Fruit fly (Drosophila melanogaster) whole organism, embryonic: Measurements from ENCODE around the gene Pisd.

Source experiments
- B-H2 ChIP-seq: fragments of 200-800 bp; sonication (Bioruptor generic); optimal IDR thresholded peaks from 2 replicates; lab custom pipeline; 2018; ENCODE audit warnings: missing biosample characterization, mild to moderate bottlenecking, missing genetic modification characterization
- CG10274 ChIP-seq: fragments of 200-800 bp; sonication (Bioruptor generic); optimal IDR thresholded peaks from 3 replicates; lab custom pipeline; 2017; ENCODE audit warnings: missing biosample characterization, mild to moderate bottlenecking, missing genetic modification characterization
- CG10543 ChIP-seq: fragments of 200-800 bp; sonication (Bioruptor generic); optimal IDR thresholded peaks from 3 replicates; lab custom pipeline; 2017; ENCODE audit warnings: missing biosample characterization, mild to moderate bottlenecking, missing genetic modification characterization, moderate library complexity
- CG11093 ChIP-seq: fragments of 200-800 bp; sonication (Bioruptor generic); IDR thresholded peaks from 3 replicates; pipeline ENCODE4 v1.3.6; 2022; ENCODE audit warnings: missing biosample characterization, missing genetic modification characterization
- CG11398 ChIP-seq: fragments of 200-800 bp; sonication (Bioruptor generic); optimal IDR thresholded peaks from 2 replicates; lab custom pipeline; 2016; ENCODE audit warnings: missing biosample characterization, missing genetic modification characterization
- CG11560 ChIP-seq: fragments of 200-800 bp; sonication (Bioruptor generic); IDR thresholded peaks from 3 replicates; pipeline ENCODE4 v1.3.6; 2022; ENCODE audit warnings: missing biosample characterization, missing genetic modification characterization
- CG17359 ChIP-seq: fragments of 200-800 bp; sonication (Bioruptor generic); optimal IDR thresholded peaks from 3 replicates; lab custom pipeline; 2018; ENCODE audit warnings: missing biosample characterization, mild to moderate bottlenecking, missing genetic modification characterization, moderate library complexity
- CG17829 ChIP-seq: fragments of 200-800 bp; optimal IDR thresholded peaks from 2 replicates; lab custom pipeline; 2019; ENCODE audit warnings: missing biosample characterization, mild to moderate bottlenecking, missing genetic modification characterization, moderate library complexity
- CG18011 ChIP-seq: fragments of 200-800 bp; sonication (Bioruptor generic); optimal IDR thresholded peaks from 2 replicates; lab custom pipeline; 2017; ENCODE audit warnings: missing biosample characterization, missing genetic modification characterization, mild to moderate bottlenecking, moderate library complexity, missing genotype
- CG1832 ChIP-seq: fragments of 200-800 bp; sonication (Bioruptor generic); optimal IDR thresholded peaks from 2 replicates; lab custom pipeline; 2017; ENCODE audit warnings: missing biosample characterization, mild to moderate bottlenecking, missing genetic modification characterization, inconsistent platforms
- CG30431 ChIP-seq: fragments of 200-800 bp; sonication (Bioruptor generic); optimal IDR thresholded peaks from 2 replicates; lab custom pipeline; 2017; ENCODE audit warnings: missing biosample characterization, missing genetic modification characterization
- CG3065 ChIP-seq: fragments of 200-800 bp; sonication (Bioruptor generic); optimal IDR thresholded peaks from 2 replicates; lab custom pipeline; 2016; ENCODE audit warnings: missing biosample characterization, missing genetic modification characterization
- CG3281 ChIP-seq: fragments of 200-800 bp; sonication (Bioruptor generic); optimal IDR thresholded peaks from 3 replicates; lab custom pipeline; 2017; ENCODE audit warnings: missing biosample characterization, mild to moderate bottlenecking, missing genetic modification characterization
- CG3847 ChIP-seq: fragments of 200-800 bp; sonication (Bioruptor generic); IDR thresholded peaks from 2 replicates; pipeline ENCODE4 v1.3.6; 2022; ENCODE audit warnings: missing biosample characterization, missing genetic modification characterization
- CG3995 ChIP-seq: fragments of 200-800 bp; sonication (Bioruptor generic); optimal IDR thresholded peaks from 3 replicates; lab custom pipeline; 2016; ENCODE audit warnings: missing biosample characterization, missing genetic modification characterization
- CG4282 ChIP-seq: fragments of 200-800 bp; sonication (Bioruptor generic); optimal IDR thresholded peaks from 2 replicates; lab custom pipeline; 2016; ENCODE audit warnings: missing biosample characterization, missing genetic modification characterization
- CG6791 ChIP-seq: fragments of 200-800 bp; sonication (Bioruptor generic); IDR thresholded peaks from 3 replicates; pipeline ENCODE4 v1.3.6; 2022; ENCODE audit warnings: missing biosample characterization, missing genetic modification characterization; ENCODE audit not compliant: partially characterized antibody
- CG7786 ChIP-seq: fragments of 200-800 bp; sonication (Bioruptor generic); optimal IDR thresholded peaks from 2 replicates; lab custom pipeline; 2016; ENCODE audit warnings: missing biosample characterization, missing genetic modification characterization
- CG8388 ChIP-seq: fragments of 200-800 bp; sonication (Bioruptor generic); optimal IDR thresholded peaks from 2 replicates; lab custom pipeline; 2019; ENCODE audit warnings: missing biosample characterization, mild to moderate bottlenecking, missing genetic modification characterization, moderate library complexity
- Camta ChIP-seq: fragments of 200-800 bp; sonication (Bioruptor generic); optimal IDR thresholded peaks from 2 replicates; lab custom pipeline; 2016; ENCODE audit warnings: missing biosample characterization, missing genetic modification characterization
- Dp ChIP-seq: fragments of 200-800 bp; sonication (Bioruptor generic); optimal IDR thresholded peaks from 2 replicates; lab custom pipeline; 2018; ENCODE audit warnings: missing biosample characterization, mild to moderate bottlenecking, missing genetic modification characterization, moderate library complexity
- Dref ChIP-seq: fragments of 200-800 bp; sonication (Bioruptor generic); IDR thresholded peaks from 2 replicates; pipeline ENCODE4 v1.3.6; 2022; ENCODE audit warnings: missing biosample characterization, missing genetic modification characterization
- Gsc ChIP-seq: fragments of 200-800 bp; sonication (Bioruptor generic); IDR thresholded peaks from 2 replicates; pipeline ENCODE4 v1.3.6; 2022; ENCODE audit warnings: missing biosample characterization, missing genetic modification characterization
- H2.0 ChIP-seq: fragments of 200-800 bp; sonication (Bioruptor generic); IDR thresholded peaks from 2 replicates; pipeline ENCODE4 v1.3.6; 2022; ENCODE audit warnings: missing biosample characterization, missing genetic modification characterization
- Hmr ChIP-seq: fragments of 200-800 bp; sonication (Bioruptor generic); optimal IDR thresholded peaks from 3 replicates; lab custom pipeline; 2017; ENCODE audit warnings: mild to moderate bottlenecking, missing biosample characterization, missing genetic modification reagents, missing genetic modification characterization
- Meics ChIP-seq: fragments of 200-800 bp; sonication (Bioruptor generic); optimal IDR thresholded peaks from 2 replicates; lab custom pipeline; 2017; ENCODE audit warnings: missing biosample characterization, mild to moderate bottlenecking, missing genetic modification characterization
- Mrtf ChIP-seq: fragments of 200-800 bp; sonication (Bioruptor generic); IDR thresholded peaks from 3 replicates; pipeline ENCODE4 v1.3.6; 2022; ENCODE audit warnings: missing biosample characterization, missing genetic modification characterization
- NC2α ChIP-seq: fragments of 200-800 bp; sonication (Bioruptor generic); optimal IDR thresholded peaks from 2 replicates; lab custom pipeline; 2016; ENCODE audit warnings: missing biosample characterization, missing genetic modification characterization
- Nf-YB ChIP-seq: fragments of 200-800 bp; sonication (Bioruptor generic); optimal IDR thresholded peaks from 3 replicates; lab custom pipeline; 2019; ENCODE audit warnings: missing biosample characterization, mild to moderate bottlenecking, missing genetic modification characterization, moderate library complexity
- NfI ChIP-seq: fragments of 200-800 bp; sonication (Bioruptor generic); optimal IDR thresholded peaks from 3 replicates; lab custom pipeline; 2018; ENCODE audit warnings: missing biosample characterization, mild to moderate bottlenecking, missing genetic modification characterization, moderate library complexity
- Pdp1 ChIP-seq, 2 experiments: fragments of 200-800 bp; sonication (Bioruptor generic); optimal IDR thresholded peaks; 3 replicates each; lab custom pipeline; 2016; ENCODE audit warnings: missing biosample characterization in 2 of 2, missing genetic modification characterization in 2 of 2, mild to moderate bottlenecking in 1 of 2, moderate library complexity in 1 of 2
- abd-A ChIP-seq: fragments of 200-800 bp; sonication (Bioruptor generic); optimal IDR thresholded peaks from 3 replicates; lab custom pipeline; 2019; ENCODE audit warnings: missing biosample characterization, mild to moderate bottlenecking, missing genetic modification characterization, moderate library complexity
- dpn ChIP-seq, 2 experiments: fragments of 200-800 bp; sonication (Bioruptor generic); optimal IDR thresholded peaks; 3 replicates each; lab custom pipeline; 2016; ENCODE audit warnings: missing biosample characterization in 2 of 2, missing genetic modification characterization in 2 of 2
- exex ChIP-seq: fragments of 200-800 bp; sonication (Bioruptor generic); optimal IDR thresholded peaks from 4 replicates; lab custom pipeline; 2018; ENCODE audit warnings: missing biosample characterization, mild to moderate bottlenecking, missing genetic modification characterization, moderate library complexity
- gcm ChIP-seq: fragments of 200-800 bp; sonication (Bioruptor generic); optimal IDR thresholded peaks from 2 replicates; lab custom pipeline; 2019; ENCODE audit warnings: missing biosample characterization, mild to moderate bottlenecking, missing genetic modification characterization, moderate library complexity
- hb ChIP-seq: fragments of 200-800 bp; sonication (Bioruptor generic); IDR thresholded peaks from 3 replicates; pipeline ENCODE4 v1.3.6; 2022; ENCODE audit warnings: missing biosample characterization, missing genetic modification characterization; ENCODE audit not compliant: partially characterized antibody
- ind ChIP-seq: fragments of 200-800 bp; sonication (Bioruptor generic); optimal IDR thresholded peaks from 3 replicates; lab custom pipeline; 2016; ENCODE audit warnings: missing biosample characterization, missing genetic modification characterization
- nerfin-1 ChIP-seq: fragments of 200-800 bp; sonication (Bioruptor generic); optimal IDR thresholded peaks from 3 replicates; lab custom pipeline; 2019; ENCODE audit warnings: missing biosample characterization, mild to moderate bottlenecking, missing genetic modification characterization, moderate library complexity
- oc ChIP-seq: fragments of 200-800 bp; sonication (Bioruptor generic); optimal IDR thresholded peaks from 2 replicates; lab custom pipeline; 2018; ENCODE audit warnings: missing biosample characterization, mild to moderate bottlenecking, missing genetic modification characterization, moderate library complexity
- org-1 ChIP-seq: fragments of 200-800 bp; sonication (Bioruptor generic); optimal IDR thresholded peaks from 2 replicates; lab custom pipeline; 2017; ENCODE audit warnings: missing biosample characterization, missing genetic modification characterization
- otp ChIP-seq: fragments of 200-800 bp; sonication (Bioruptor generic); IDR thresholded peaks from 3 replicates; pipeline ENCODE4, ENCODE4 v1.3.6; 2022; ENCODE audit warnings: missing biosample characterization, missing genetic modification characterization
- pho ChIP-seq: fragments of 200-800 bp; sonication (Bioruptor generic); optimal IDR thresholded peaks from 2 replicates; lab custom pipeline; 2016; ENCODE audit warnings: missing biosample characterization, missing genetic modification characterization
- pnt ChIP-seq: fragments of 200-800 bp; sonication (Bioruptor generic); optimal IDR thresholded peaks from 3 replicates; lab custom pipeline; 2016; ENCODE audit warnings: missing biosample characterization, missing genetic modification characterization
- ranshi ChIP-seq: fragments of 200-800 bp; sonication (Bioruptor generic); IDR thresholded peaks from 2 replicates; pipeline ENCODE4 v1.3.6; 2022; ENCODE audit warnings: missing biosample characterization, missing genetic modification characterization
- sens ChIP-seq: fragments of 200-800 bp; sonication (Bioruptor generic); peaks from one replicate; lab custom pipeline; 2016; ENCODE audit warnings: missing biosample characterization, missing genetic modification characterization
- sqz ChIP-seq: fragments of 200-800 bp; sonication (Bioruptor generic); optimal IDR thresholded peaks from 3 replicates; lab custom pipeline; 2018; ENCODE audit warnings: missing biosample characterization, mild to moderate bottlenecking, missing genetic modification characterization
- tgo ChIP-seq: fragments of 200-800 bp; sonication (Bioruptor generic); IDR thresholded peaks from 3 replicates; pipeline ENCODE4 v1.3.6; 2022; ENCODE audit warnings: missing biosample characterization, missing genetic modification characterization
- toy ChIP-seq: fragments of 200-800 bp; sonication (Bioruptor generic); IDR thresholded peaks from 2 replicates; pipeline ENCODE4 v1.3.6; 2022; ENCODE audit warnings: missing biosample characterization, missing genetic modification characterization
- wek ChIP-seq: fragments of 200-800 bp; sonication (Bioruptor generic); optimal IDR thresholded peaks from 3 replicates; lab custom pipeline; 2018; ENCODE audit warnings: missing biosample characterization, mild to moderate bottlenecking, missing genetic modification characterization, moderate library complexity
- zen2 ChIP-seq: fragments of 200-800 bp; sonication (Bioruptor generic); IDR thresholded peaks from 3 replicates; pipeline ENCODE4 v1.3.6; 2022; ENCODE audit warnings: missing biosample characterization, missing genetic modification characterization; ENCODE audit not compliant: partially characterized antibody

The Pisd gene

dm6 chr3R:24047998-24048511, 2.5 kb upstream of the Pisd start, which contains the start of gene Rox8 (continued):
- TF ChIP-seq CG3995 (peak; percentile 47), toy (GFP tag; lab: Robert Waterston, UW) (no peak), NC2α (GFP tag; lab: Kevin White, UChicago) (no peak), abd-A (tag; lab: Kevin White, UChicago) (peak; percentile 89), nerfin-1 (tag; lab: Kevin White, UChicago) (peak; percentile 54), CG1832 (GFP tag; lab: Kevin White, UChicago) (peak; percentile 67), CG8388 (GFP tag; lab: Kevin White, UChicago) (peak; percentile 24), otp (GFP tag; lab: Robert Waterston, UW) (0 out of 3 replicates have a peak, but pooled peaks have one; percentile 30), Gsc (GFP tag; lab: Robert Waterston, UW) (no peak), CG11093 (GFP tag; lab: Robert Waterston, UW) (no peak), ranshi (GFP tag; lab: Robert Waterston, UW) (no peak), CG3281 (GFP tag; lab: Kevin White, UChicago) (peak; percentile 7), CG30431 (GFP tag; lab: Kevin White, UChicago) (no peak), NfI (GFP tag; lab: Kevin White, UChicago) (peak; percentile 23), CG18011 (GFP tag; lab: Kevin White, UChicago) (no peak), pho (GFP tag; lab: Kevin White, UChicago) (peak; percentile 28), sqz (GFP tag; lab: Kevin White, UChicago) (no peak), Dp (peak; percentile 38), CG3065 (GFP tag; lab: Kevin White, UChicago) (no peak), CG11398 (GFP tag; lab: Kevin White, UChicago) (peak; percentile 11), H2.0 (GFP tag; lab: Robert Waterston, UW) (no peak), CG17359 (tag; lab: Kevin White, UChicago) (peak; percentile 22), CG17829 (tag; lab: Kevin White, UChicago) (peak; percentile 75), oc (tag; lab: Kevin White, UChicago) (no peak), CG11560 (no peak), CG7786 (GFP tag; lab: Kevin White, UChicago) (no peak), tgo (GFP tag; lab: Robert Waterston, UW) (no peak; the same call in 2 of the 3 replicates), dpn (GFP tag; optimal IDR thresholded peaks at IDR 0.05; lab: Kevin White, UChicago) (peak; percentile 16 to 55), zen2 (GFP tag; lab: Robert Waterston, UW) (peak; percentile 44; the same call in 2 of the 3 replicates), wek (GFP tag; lab: Kevin White, UChicago) (no peak), sens (peak; percentile 93), Dref (peak; percentile 71), CG3847 (peak; percentile 34; the same call in 1 of the 2 replicates), Hmr (GFP tag; lab: Kevin White, UChicago) (peak; percentile 23), Camta (no peak), Nf-YB (peak; percentile 22), gcm (GFP tag; lab: Kevin White, UChicago) (peak; percentile 13), Mrtf (GFP tag; lab: Robert Waterston, UW) (no peak), hb (GFP tag; lab: Robert Waterston, UW) (0 out of 3 replicates have a peak, but pooled peaks have one; percentile 58), org-1 (GFP tag; lab: Kevin White, UChicago) (no peak), Pdp1 (GFP tag; optimal IDR thresholded peaks at IDR 0.05; lab: Kevin White, UChicago) (peak; percentile 43 to 98), Meics (GFP tag; lab: Kevin White, UChicago) (peak; percentile 44), CG10543 (peak; percentile 76), CG10274 (GFP tag; lab: Kevin White, UChicago) (no peak), exex (tag; lab: Kevin White, UChicago) (peak; percentile 53), pnt (GFP tag; lab: Kevin White, UChicago) (no peak), ind (GFP tag; lab: Kevin White, UChicago) (peak; percentile 35), B-H2 (GFP tag; lab: Kevin White, UChicago) (peak; percentile 38), CG4282 (GFP tag; lab: Kevin White, UChicago) (no peak), CG6791 (GFP tag; lab: Robert Waterston, UW) (peak; percentile 56; the same call in 2 of the 3 replicates)
